Fruit fly (Drosophila melanogaster): ENCODE data around the gene Rcd-1.

The Rcd-1 gene

DNA sequence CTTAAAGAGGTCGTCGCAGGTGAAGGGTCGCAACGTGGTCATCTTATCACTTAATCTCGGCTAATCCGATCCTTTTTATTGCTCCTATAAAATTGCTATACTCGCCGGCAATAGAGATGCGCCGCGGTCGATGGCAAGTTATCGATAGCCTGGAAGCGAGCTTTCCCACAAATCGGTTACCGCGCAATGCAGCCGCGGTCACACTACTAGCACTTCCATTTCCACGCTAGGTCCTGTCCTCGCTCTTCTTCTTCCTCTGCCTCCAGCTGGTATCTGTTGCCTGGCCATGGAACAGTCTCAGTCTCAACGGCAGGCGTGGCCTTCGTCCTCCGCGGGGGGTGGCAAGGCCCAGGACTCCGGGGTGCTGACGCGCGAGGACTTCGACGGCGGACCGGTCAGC, 15.6 kb upstream of the Rcd-1 start, which contains the start of the genes Naa20A and MKP-4 (continued):
- no peak for TF ChIP-seq Optix (GFP tag; IDR thresholded peaks at IDR 0.05)
- TF ChIP-seq CHES-1-like (GFP tag; optimal IDR thresholded peaks at IDR 0.05) = no peak
- peak; percentile 40 for TF ChIP-seq dm (GFP tag; optimal IDR thresholded peaks at IDR 0.05)
- no peak for TF ChIP-seq CG2678 (tag; optimal IDR thresholded peaks at IDR 0.05)
- TF ChIP-seq sisA (GFP tag; IDR thresholded peaks at IDR 0.05) = no peak
- no peak for TF ChIP-seq CG8924 (tag; optimal IDR thresholded peaks at IDR 0.05)
- no peak for TF ChIP-seq CG30431 (GFP tag; optimal IDR thresholded peaks at IDR 0.05)
- TF ChIP-seq CG34224 (GFP tag; IDR thresholded peaks at IDR 0.05; ENCODE audit: partially characterized antibody) = peak; percentile 70
- no peak for TF ChIP-seq CG11247 (GFP tag; IDR thresholded peaks at IDR 0.05)
- TF ChIP-seq Sox100B (GFP tag; optimal IDR thresholded peaks at IDR 0.05) = no peak
- no peak for TF ChIP-seq disco-r (GFP tag; optimal IDR thresholded peaks at IDR 0.05)
- TF ChIP-seq rib (GFP tag; IDR thresholded peaks at IDR 0.05) = no peak
- TF ChIP-seq trem (tag; optimal IDR thresholded peaks at IDR 0.05) = peak; percentile 26
- TF ChIP-seq CG7357 (GFP tag; IDR thresholded peaks at IDR 0.05) = no peak
- TF ChIP-seq CG4730 (GFP tag; IDR thresholded peaks at IDR 0.05) = no peak
- TF ChIP-seq ato (GFP tag; IDR thresholded peaks at IDR 0.05; ENCODE audit: partially characterized antibody) = no peak
- no peak for TF ChIP-seq Hr51 (GFP tag; optimal IDR thresholded peaks at IDR 0.05)
- TF ChIP-seq CG18262 (tag; optimal IDR thresholded peaks at IDR 0.05) = no peak
- no peak for TF ChIP-seq Xrp1 (GFP tag; IDR thresholded peaks at IDR 0.05)
- TF ChIP-seq sd (tag; optimal IDR thresholded peaks at IDR 0.05) = no peak
- TF ChIP-seq GATAe (GFP tag; conservative IDR thresholded peaks at IDR 0.05) = no peak
- no peak for TF ChIP-seq CG1602 (GFP tag; optimal IDR thresholded peaks at IDR 0.05)
- no peak for TF ChIP-seq CG10431 (GFP tag; optimal IDR thresholded peaks at IDR 0.05)
- no peak for TF ChIP-seq Lim3 (GFP tag; IDR thresholded peaks at IDR 0.05)
- no peak for TF ChIP-seq CG33213 (GFP tag; optimal IDR thresholded peaks at IDR 0.05)
- TF ChIP-seq prd (optimal IDR thresholded peaks at IDR 0.05) = no peak
- no peak for TF ChIP-seq prd (GFP tag; IDR thresholded peaks at IDR 0.05)
- no peak for TF ChIP-seq CG7372 (GFP tag; IDR thresholded peaks at IDR 0.05)
- no peak for TF ChIP-seq CkIIα-i1 (GFP tag; IDR thresholded peaks at IDR 0.05)
- no peak for TF ChIP-seq dati (GFP tag; IDR thresholded peaks at IDR 0.05)
- no peak for TF ChIP-seq E2f1 (GFP tag; IDR thresholded peaks at IDR 0.05)
- TF ChIP-seq Mad (GFP tag; optimal IDR thresholded peaks at IDR 0.05) = no peak
- peak; percentile 73 for TF ChIP-seq HLH4C (GFP tag; IDR thresholded peaks at IDR 0.05; ENCODE audit: partially characterized antibody)
- TF ChIP-seq pzg (GFP tag; optimal IDR thresholded peaks at IDR 0.05) = peak; percentile 77
- TF ChIP-seq CG2199 (GFP tag; IDR thresholded peaks at IDR 0.05) = no peak
- TF ChIP-seq Nf-YB (GFP tag; optimal IDR thresholded peaks at IDR 0.05) = no peak
- no peak for TF ChIP-seq CG11093 (GFP tag; IDR thresholded peaks at IDR 0.05)
- TF ChIP-seq CG17802 (tag; optimal IDR thresholded peaks at IDR 0.05) = peak; percentile 96
- no peak for TF ChIP-seq dimm (GFP tag; IDR thresholded peaks at IDR 0.05)
- no peak for TF ChIP-seq Chrac-16 (GFP tag; optimal IDR thresholded peaks at IDR 0.05)
- no peak for TF ChIP-seq CG11085 (GFP tag; IDR thresholded peaks at IDR 0.05)
- TF ChIP-seq CG12155 (GFP tag; optimal IDR thresholded peaks at IDR 0.05) = no peak
- TF ChIP-seq ro (GFP tag; IDR thresholded peaks at IDR 0.05) = no peak
- TF ChIP-seq NC2α (GFP tag; optimal IDR thresholded peaks at IDR 0.05) = no peak
- TF ChIP-seq CG14014 (GFP tag; IDR thresholded peaks at IDR 0.05) = no peak
- no peak for TF ChIP-seq Hr39 (optimal IDR thresholded peaks at IDR 0.05)
- TF ChIP-seq tap (tag; optimal IDR thresholded peaks at IDR 0.05) = no peak
- no peak for TF ChIP-seq Pdp1 (GFP tag; optimal IDR thresholded peaks at IDR 0.05)
- no peak for TF ChIP-seq Nf-YA (GFP tag; IDR thresholded peaks at IDR 0.05)
- TF ChIP-seq CG6175 (GFP tag; IDR thresholded peaks at IDR 0.05) = no peak
- no peak for TF ChIP-seq CG2875 (GFP tag; optimal IDR thresholded peaks at IDR 0.05)
- TF ChIP-seq Ada2b (GFP tag; IDR thresholded peaks at IDR 0.05) = no peak
- no peak for TF ChIP-seq CG15011 (GFP tag; optimal IDR thresholded peaks at IDR 0.05)
- TF ChIP-seq Dp (GFP tag; optimal IDR thresholded peaks at IDR 0.05) = peak; percentile 49

Measured in whole organism, embryonic.